Worm (Caenorhabditis elegans): ENCODE results near the gene C16D9.5.

C16D9.5 gene

ce11 chrV:8245457-8245856 is at the start of gene C16D9.5:
Gene C16D9.5 (minus strand): TSS chrV:8245557.
- no peak for TF ChIP-seq him-1 (tag; optimal IDR thresholded peaks at IDR 0.05)
- TF ChIP-seq W03F9.2 (tag; optimal IDR thresholded peaks at IDR 0.05) = no peak
- no peak for TF ChIP-seq dao-5 (tag; optimal IDR thresholded peaks at IDR 0.05)

DNA sequence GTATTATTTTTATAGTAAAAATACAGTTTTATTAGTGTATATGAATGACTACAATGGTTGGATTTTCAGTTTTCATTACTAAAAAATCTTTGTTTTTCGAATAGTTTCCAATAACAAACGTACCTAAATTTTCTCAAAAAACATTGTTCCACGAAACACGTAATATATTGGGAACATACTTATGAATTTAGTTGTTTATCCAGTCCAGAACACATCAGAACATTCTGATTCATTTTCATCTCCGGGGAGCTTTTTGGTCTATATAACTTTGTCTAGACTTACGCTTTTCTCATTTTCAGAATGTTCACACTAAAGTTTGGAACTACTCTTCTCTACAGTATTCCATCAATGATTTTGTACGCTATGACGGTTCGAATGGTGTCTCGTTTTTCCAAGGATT is 46.4 kb upstream of the C16D9.5 start, which contains the start of gene srg-33:
Gene srg-33, plus strand, starts transcription at position 301 of the 400 bp plus-strand sequence.
- TF ChIP-seq W03F9.2 (tag; optimal IDR thresholded peaks at IDR 0.05) (no peak), dao-5 (tag; optimal IDR thresholded peaks at IDR 0.05) (no peak), him-1 (tag; optimal IDR thresholded peaks at IDR 0.05) (no peak)

DNA sequence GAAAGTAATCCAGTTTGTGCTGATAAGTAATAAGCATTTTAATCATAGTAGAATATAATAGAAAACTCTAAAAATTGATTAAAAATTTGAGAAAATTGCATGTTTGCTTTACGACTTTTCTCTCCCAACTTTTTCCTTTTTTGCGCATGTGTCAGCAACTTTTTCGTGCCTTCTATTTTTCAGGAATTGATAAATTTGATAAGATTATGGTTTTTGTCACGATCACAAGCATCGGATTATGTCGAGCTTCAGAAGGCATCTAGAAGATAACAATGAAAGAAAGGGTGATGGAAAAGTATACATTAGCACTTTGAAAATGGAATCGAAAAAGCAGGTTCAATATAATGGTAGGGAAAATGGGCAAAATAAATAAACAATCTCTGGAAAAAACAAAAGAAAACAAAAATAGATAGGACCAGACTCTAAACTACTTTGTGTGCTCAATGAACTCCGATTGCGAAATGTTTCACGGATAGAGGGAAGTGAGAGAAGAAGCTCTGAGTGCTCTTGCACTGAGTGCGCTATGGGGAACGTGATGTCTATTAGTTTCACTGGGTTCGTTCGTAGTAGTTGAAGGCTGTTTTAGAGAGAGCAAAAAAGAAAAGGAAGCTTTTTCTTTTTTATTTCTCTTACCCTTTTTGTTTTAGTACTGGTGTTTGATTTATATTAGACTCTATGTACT is 42.9 kb upstream of the C16D9.5 start:
- TF ChIP-seq dao-5 (tag; optimal IDR thresholded peaks at IDR 0.05) (no peak), him-1 (tag; optimal IDR thresholded peaks at IDR 0.05) (no peak), W03F9.2 (tag; optimal IDR thresholded peaks at IDR 0.05) (no peak)

ce11 chrV:8285455-8285854 is 40.1 kb upstream of the C16D9.5 start:
- no peak for TF ChIP-seq him-1 (tag; optimal IDR thresholded peaks at IDR 0.05)
- TF ChIP-seq W03F9.2 (tag; optimal IDR thresholded peaks at IDR 0.05) = no peak
- no peak for TF ChIP-seq dao-5 (tag; optimal IDR thresholded peaks at IDR 0.05)

DNA sequence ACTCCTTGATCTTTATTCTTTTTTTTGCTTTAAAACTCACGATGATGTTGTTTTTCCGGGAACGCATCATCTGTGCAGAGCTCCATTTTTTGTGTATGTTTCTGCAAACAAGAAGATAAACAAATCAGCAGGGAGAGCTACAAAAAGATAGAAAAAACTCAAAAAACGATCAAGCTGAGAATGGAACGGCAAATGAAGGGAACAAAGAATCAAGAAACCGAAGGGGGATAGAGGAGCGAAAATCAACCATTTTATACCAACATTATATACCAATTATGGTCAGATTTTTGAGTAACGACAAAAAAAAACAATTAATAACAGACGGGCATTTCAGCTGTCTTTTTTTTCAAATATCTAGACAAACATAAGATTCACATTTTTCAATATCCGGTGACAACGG is 39.4 kb upstream of the C16D9.5 start, which contains the start of gene slc-17.5:
Gene slc-17.5, minus strand, starts transcription at position 101 of the 400 bp plus-strand sequence.
- no peak for TF ChIP-seq dao-5 (tag; optimal IDR thresholded peaks at IDR 0.05)

ce11 chrV:8282933-8283332 is 37.6 kb upstream of the C16D9.5 start:
- TF ChIP-seq W03F9.2 (tag; optimal IDR thresholded peaks at IDR 0.05) = no peak
- TF ChIP-seq dao-5 (tag; optimal IDR thresholded peaks at IDR 0.05) = no peak
- no peak for TF ChIP-seq him-1 (tag; optimal IDR thresholded peaks at IDR 0.05)

DNA sequence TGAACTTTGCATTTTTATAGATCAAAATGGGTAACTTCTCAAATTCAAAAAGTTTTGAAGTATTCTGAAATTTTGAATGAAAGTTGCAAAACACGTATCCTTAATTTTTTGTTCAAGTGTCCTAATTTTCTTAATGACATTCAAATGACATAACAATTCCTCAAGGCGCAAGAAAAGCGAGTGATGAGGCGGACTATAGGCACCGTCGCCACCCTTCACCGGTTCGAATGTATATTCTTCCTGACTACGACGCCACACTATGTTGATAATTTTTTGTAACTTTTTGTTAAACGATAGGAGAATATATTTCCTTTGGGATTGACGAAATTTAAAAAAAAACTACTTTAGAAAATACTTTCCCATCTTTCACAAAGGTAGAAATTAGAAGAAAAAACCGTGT is 36.3 kb upstream of the C16D9.5 start:
- TF ChIP-seq dao-5 (tag; optimal IDR thresholded peaks at IDR 0.05) (no peak), W03F9.2 (tag; optimal IDR thresholded peaks at IDR 0.05) (no peak), him-1 (tag; optimal IDR thresholded peaks at IDR 0.05) (no peak)

DNA sequence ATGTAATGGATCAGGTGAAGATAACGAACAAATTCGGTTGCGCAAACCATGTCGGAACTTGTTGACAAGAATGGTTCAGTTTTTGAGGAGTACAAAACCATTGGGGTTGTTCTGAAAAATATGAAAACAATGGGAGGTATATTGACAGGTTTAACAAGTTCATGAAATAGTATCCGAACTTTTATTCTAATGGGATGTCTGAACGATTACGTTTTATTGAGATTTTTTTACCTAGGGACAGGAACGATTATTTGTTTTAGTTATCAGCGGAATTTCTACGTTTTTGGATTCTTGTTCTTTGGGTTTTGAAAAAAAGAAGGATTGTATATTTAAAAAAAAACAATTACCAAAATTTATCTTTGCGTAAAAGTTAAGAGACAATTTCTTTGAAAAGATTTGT is 35.4 kb upstream of the C16D9.5 start, which contains the start of gene str-135:
Gene str-135, minus strand, starts transcription at position 101 of the 400 bp plus-strand sequence.
- TF ChIP-seq W03F9.2 (tag; optimal IDR thresholded peaks at IDR 0.05) = no peak
- no peak for TF ChIP-seq him-1 (tag; optimal IDR thresholded peaks at IDR 0.05)
- TF ChIP-seq dao-5 (tag; optimal IDR thresholded peaks at IDR 0.05) = no peak

- TF ChIP-seq him-1 (tag; optimal IDR thresholded peaks at IDR 0.05) (no peak), dao-5 (tag; optimal IDR thresholded peaks at IDR 0.05) (no peak), W03F9.2 (tag; optimal IDR thresholded peaks at IDR 0.05) (no peak)
Observed at ce11 chrV:8278830-8279229, 33.5 kb upstream of the C16D9.5 start, which contains the start of gene str-136. Gene str-136 (minus strand): TSS chrV:8278930.

- TF ChIP-seq dao-5 (tag; optimal IDR thresholded peaks at IDR 0.05) (no peak), him-1 (tag; optimal IDR thresholded peaks at IDR 0.05) (no peak), W03F9.2 (tag; optimal IDR thresholded peaks at IDR 0.05) (no peak)
Observed at ce11 chrV:8271995-8272394, 26.6 kb upstream of the C16D9.5 start, which contains the start of gene asp-5. Gene asp-5 (plus strand): TSS chrV:8272385.

DNA sequence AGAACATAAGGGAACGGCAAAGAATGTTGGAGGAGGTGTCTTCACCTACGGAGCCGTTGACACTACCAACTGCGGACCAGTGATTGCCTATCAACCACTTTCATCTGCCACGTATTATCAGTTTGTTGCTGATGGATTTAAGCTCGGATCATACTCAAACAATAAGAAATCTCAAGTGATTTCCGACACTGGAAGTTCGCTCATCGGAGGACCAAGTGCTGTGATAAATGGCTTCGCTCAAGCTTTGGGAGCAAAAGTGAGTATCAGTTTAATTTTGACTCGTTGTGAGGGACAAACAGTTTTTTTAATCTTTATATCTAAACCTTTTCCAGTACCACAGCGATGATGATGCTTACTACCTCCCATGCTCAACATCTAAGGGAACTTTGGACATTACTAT is 26.0 kb upstream of the C16D9.5 start:
- TF ChIP-seq W03F9.2 (tag; optimal IDR thresholded peaks at IDR 0.05) (no peak), dao-5 (tag; optimal IDR thresholded peaks at IDR 0.05) (no peak), him-1 (tag; optimal IDR thresholded peaks at IDR 0.05) (no peak)

- TF ChIP-seq W03F9.2 (tag; optimal IDR thresholded peaks at IDR 0.05) (no peak), him-1 (tag; optimal IDR thresholded peaks at IDR 0.05) (no peak), dao-5 (tag; optimal IDR thresholded peaks at IDR 0.05) (no peak)
Observed at ce11 chrV:8269878-8270277, 24.5 kb upstream of the C16D9.5 start.

ce11 chrV:8268902-8269301 is 23.5 kb upstream of the C16D9.5 start, which contains the start of the genes asp-6 and asp-12:
Gene asp-6 (minus strand): TSS chrV:8268937.
Gene asp-12 (plus strand): TSS chrV:8269210.
- TF ChIP-seq him-1 (tag; optimal IDR thresholded peaks at IDR 0.05) (no peak), dao-5 (tag; optimal IDR thresholded peaks at IDR 0.05) (no peak), W03F9.2 (tag; optimal IDR thresholded peaks at IDR 0.05) (no peak)

ce11 chrV:8267275-8267674 is 21.9 kb upstream of the C16D9.5 start:
- TF ChIP-seq W03F9.2 (tag; optimal IDR thresholded peaks at IDR 0.05) (no peak), him-1 (tag; optimal IDR thresholded peaks at IDR 0.05) (no peak), dao-5 (tag; optimal IDR thresholded peaks at IDR 0.05) (no peak)

- TF ChIP-seq him-1 (tag; optimal IDR thresholded peaks at IDR 0.05) (no peak), W03F9.2 (tag; optimal IDR thresholded peaks at IDR 0.05) (no peak), dao-5 (tag; optimal IDR thresholded peaks at IDR 0.05) (no peak)
Observed at ce11 chrV:8266232-8266631, 20.9 kb upstream of the C16D9.5 start, which contains the start of gene F21F8.5. Gene F21F8.5 (minus strand): TSS chrV:8266332.

All from whole organism, L4/young adult.